Worm (Caenorhabditis elegans) whole organism, L4 larva: Measurements from ENCODE around the gene pfk-1.2.

Experiments used
- F10B5.3 ChIP-seq: sonication (generic microtip); optimal IDR thresholded peaks from 2 replicates; lab custom pipeline; 2016; ENCODE audit warnings: mild to moderate bottlenecking, missing genetic modification characterization, missing compliant biosample characterization
- F26F4.8 ChIP-seq: fragments of 200-800 bp; sonication (Bioruptor generic); conservative IDR thresholded peaks from 2 replicates; pipeline ENCODE4 v1.3.6; 2022; ENCODE audit warnings: missing genetic modification characterization, missing compliant biosample characterization
- R02D3.7 ChIP-seq: fragments of 150-350 bp; sonication (generic microtip); optimal IDR thresholded peaks from 3 replicates; lab custom pipeline; 2014; ENCODE audit warnings: missing biosample characterization, missing genetic modification characterization
- T20F7.1 ChIP-seq: fragments of 200-800 bp; sonication (Bioruptor generic); optimal IDR thresholded peaks from 2 replicates; lab custom pipeline; 2018; ENCODE audit warnings: mild to moderate bottlenecking, missing genetic modification characterization, missing compliant biosample characterization
- T26A8.4 ChIP-seq: fragments of 200-800 bp; sonication (Bioruptor generic); IDR thresholded peaks from 2 replicates; pipeline ENCODE4 v1.3.6; 2022; ENCODE audit warnings: missing genetic modification characterization, missing compliant biosample characterization
- Y75B8A.6 ChIP-seq: fragments of 200-800 bp; sonication (Bioruptor generic); IDR thresholded peaks from 2 replicates; pipeline ENCODE4 v1.3.6; 2022; ENCODE audit warnings: missing genetic modification reagents, missing genetic modification characterization, missing compliant biosample characterization
- ZK546.5 ChIP-seq, 2 experiments: sonication (generic microtip); optimal IDR thresholded peaks; 2 replicates each; lab custom pipeline; 2017; ENCODE audit warnings: missing biosample characterization in 2 of 2, missing genetic modification characterization in 2 of 2
- aha-1 ChIP-seq: fragments of 150-350 bp; peaks from one replicate; lab custom pipeline; 2014; ENCODE audit warnings: missing biosample characterization, missing genetic modification characterization
- attf-4 ChIP-seq: sonication (generic microtip); optimal IDR thresholded peaks from 3 replicates; lab custom pipeline; 2017; ENCODE audit warnings: missing biosample characterization, missing genetic modification characterization
- ceh-20 ChIP-seq: fragments of 200-800 bp; sonication (Bioruptor generic); IDR thresholded peaks from 2 replicates; pipeline ENCODE4 v1.3.6; 2022; ENCODE audit warnings: missing genetic modification reagents, missing genetic modification characterization, missing compliant biosample characterization
- ceh-44 ChIP-seq: fragments of 200-800 bp; sonication (Bioruptor generic); IDR thresholded peaks from 2 replicates; pipeline ENCODE4 v1.3.6; 2022; ENCODE audit warnings: missing genetic modification reagents, missing genetic modification characterization, missing compliant biosample characterization
- daf-12 ChIP-seq: fragments of 150-350 bp; optimal IDR thresholded peaks from 2 replicates; lab custom pipeline; 2014; ENCODE audit warnings: missing biosample characterization, missing genetic modification reagents, missing genetic modification characterization
- dmd-6 ChIP-seq: fragments of 200-800 bp; sonication (Bioruptor generic); IDR thresholded peaks from 2 replicates; pipeline ENCODE4 v1.3.6; 2022; ENCODE audit warnings: missing genetic modification reagents, missing genetic modification characterization, missing compliant biosample characterization
- dmd-9 ChIP-seq: fragments of 200-800 bp; sonication (Bioruptor generic); IDR thresholded peaks from 2 replicates; pipeline ENCODE4 v1.3.6; 2022; ENCODE audit warnings: missing genetic modification reagents, missing genetic modification characterization, missing compliant biosample characterization
- dpl-1 ChIP-seq: fragments of 150-350 bp; optimal IDR thresholded peaks from 2 replicates; lab custom pipeline; 2014; ENCODE audit warnings: missing biosample characterization, missing genetic modification reagents, missing genetic modification characterization
- egl-27 ChIP-seq: sonication (generic microtip); optimal IDR thresholded peaks from 3 replicates; lab custom pipeline; 2017; ENCODE audit warnings: missing biosample characterization, missing genetic modification reagents, missing genetic modification characterization
- fkh-10 ChIP-seq: fragments of 150-350 bp; optimal IDR thresholded peaks from 2 replicates; lab custom pipeline; 2014; ENCODE audit warnings: missing biosample characterization, missing genetic modification reagents, missing genetic modification characterization
- gei-8 ChIP-seq: fragments of 200-800 bp; sonication (Bioruptor generic); optimal IDR thresholded peaks from 2 replicates; lab custom pipeline; 2018; ENCODE audit warnings: mild to moderate bottlenecking, missing genetic modification characterization, missing compliant biosample characterization
- hif-1 ChIP-seq, 2 experiments: sonication (generic microtip); optimal IDR thresholded peaks; 2 replicates each; lab custom pipeline; 2016 to 2017; ENCODE audit warnings: missing compliant biosample characterization in 2 of 2, missing genetic modification characterization in 2 of 2, missing genetic modification reagents in 2 of 2, missing genotype in 2 of 2, mild to moderate bottlenecking in 1 of 2
- hlh-11 ChIP-seq: fragments of 200-800 bp; sonication (Bioruptor generic); optimal IDR thresholded peaks from 2 replicates; lab custom pipeline; 2018; ENCODE audit warnings: mild to moderate bottlenecking, missing genetic modification characterization, missing compliant biosample characterization
- jun-1 ChIP-seq: fragments of 150-350 bp; optimal IDR thresholded peaks from 2 replicates; lab custom pipeline; 2014; ENCODE audit warnings: missing biosample characterization, missing genetic modification reagents, missing genetic modification characterization
- lin-15B ChIP-seq: fragments of 150-350 bp; sonication (generic microtip); optimal IDR thresholded peaks from 3 replicates; lab custom pipeline; 2014; ENCODE audit warnings: missing biosample characterization, missing genetic modification characterization
- lin-29 ChIP-seq: fragments of 200-800 bp; sonication (Bioruptor generic); IDR thresholded peaks from 2 replicates; pipeline ENCODE4 v1.3.6; 2022; ENCODE audit warnings: missing genetic modification reagents, missing genetic modification characterization, missing compliant biosample characterization
- lin-38 ChIP-seq: fragments of 200-800 bp; sonication (Bioruptor generic); IDR thresholded peaks from 2 replicates; pipeline ENCODE4 v1.3.6; 2022; ENCODE audit warnings: missing genetic modification reagents, missing genetic modification characterization, missing compliant biosample characterization
- lsy-2 ChIP-seq, 2 experiments: fragments of 150-350 bp in 1 of 2; sonication (generic microtip) in 1 of 2; optimal IDR thresholded peaks; 2 replicates each; lab custom pipeline; 2014 to 2017; ENCODE audit warnings: missing biosample characterization in 2 of 2, missing genetic modification characterization in 2 of 2
- madf-5 ChIP-seq, 2 experiments: fragments of 200-800 bp; sonication (Bioruptor generic); IDR thresholded peaks; 2 replicates each; pipeline ENCODE4 v1.3.6; 2022; ENCODE audit warnings: missing compliant biosample characterization in 2 of 2, missing genetic modification characterization in 2 of 2
- mdl-1 ChIP-seq, 2 experiments: fragments of 150-350 bp in 1 of 2; sonication (generic microtip) in 1 of 2; optimal IDR thresholded peaks; 2 replicates each; lab custom pipeline; 2014 to 2017; ENCODE audit warnings: missing biosample characterization in 2 of 2, missing genetic modification characterization in 2 of 2
- mdt-29 ChIP-seq: fragments of 200-800 bp; sonication (Bioruptor generic); IDR thresholded peaks from 2 replicates; pipeline ENCODE4 v1.3.6; 2022; ENCODE audit warnings: missing genetic modification reagents, missing genetic modification characterization, missing compliant biosample characterization
- mes-2 ChIP-seq: sonication (generic microtip); optimal IDR thresholded peaks from 2 replicates; lab custom pipeline; 2016; ENCODE audit warnings: missing genotype, mild to moderate bottlenecking, missing genetic modification characterization, missing compliant biosample characterization; ENCODE audit not compliant: poor library complexity, severe bottlenecking
- mxl-3 ChIP-seq: fragments of 200-800 bp; sonication (Bioruptor generic); optimal IDR thresholded peaks from 2 replicates; lab custom pipeline; 2018; ENCODE audit warnings: mild to moderate bottlenecking, missing genetic modification characterization, missing compliant biosample characterization
- nhr-10 ChIP-seq: fragments of 150-350 bp; optimal IDR thresholded peaks from 2 replicates; lab custom pipeline; 2014; ENCODE audit warnings: missing biosample characterization, missing genetic modification characterization
- nhr-102 ChIP-seq: sonication (generic microtip); optimal IDR thresholded peaks from 2 replicates; lab custom pipeline; 2016; ENCODE audit warnings: mild to moderate bottlenecking, missing genetic modification characterization, moderate library complexity, missing compliant biosample characterization
- nhr-11 ChIP-seq: fragments of 150-350 bp; optimal IDR thresholded peaks from 2 replicates; lab custom pipeline; 2014; ENCODE audit warnings: missing biosample characterization, missing genetic modification characterization
- nhr-111 ChIP-seq: fragments of 200-800 bp; sonication (Bioruptor generic); optimal IDR thresholded peaks from 2 replicates; lab custom pipeline; 2018; ENCODE audit warnings: mild to moderate bottlenecking, missing genetic modification characterization, missing compliant biosample characterization
- nhr-237 ChIP-seq: sonication (generic microtip); optimal IDR thresholded peaks from 2 replicates; lab custom pipeline; 2017; ENCODE audit warnings: missing biosample characterization, missing genetic modification characterization
- nhr-41 ChIP-seq: fragments of 200-800 bp; sonication (Bioruptor generic); IDR thresholded peaks from 2 replicates; pipeline ENCODE4 v1.3.6; 2022; ENCODE audit warnings: missing genetic modification reagents, missing genetic modification characterization, missing compliant biosample characterization
- nhr-42 ChIP-seq: fragments of 200-800 bp; sonication (Bioruptor generic); IDR thresholded peaks from 2 replicates; pipeline ENCODE4 v1.3.6; 2022; ENCODE audit warnings: missing genetic modification characterization, missing compliant biosample characterization
- pha-4 ChIP-seq, 2 experiments: fragments of 150-350 bp in 1 of 2; fragments of 200-800 bp in 1 of 2; sonication (Bioruptor generic) in 1 of 2; IDR thresholded peaks in 1 of 2; optimal IDR thresholded peaks in 1 of 2; 2 replicates each; pipeline versions ENCODE4 v1.3.6 to Lab custom; 2014 to 2022; ENCODE audit warnings: missing genetic modification characterization in 2 of 2, missing genetic modification reagents in 2 of 2, missing biosample characterization in 1 of 2, missing compliant biosample characterization in 1 of 2
- pqm-1 ChIP-seq: sonication (generic microtip); optimal IDR thresholded peaks from 2 replicates; lab custom pipeline; 2017; ENCODE audit warnings: missing biosample characterization, missing genetic modification characterization
- rbr-2 ChIP-seq: sonication (generic microtip); optimal IDR thresholded peaks from 2 replicates; lab custom pipeline; 2016; ENCODE audit warnings: missing genotype, missing genetic modification characterization, missing compliant biosample characterization
- saeg-2 ChIP-seq: fragments of 200-800 bp; sonication (Bioruptor generic); IDR thresholded peaks from 2 replicates; pipeline ENCODE4 v1.3.6; 2022; ENCODE audit warnings: missing genetic modification reagents, missing genetic modification characterization, missing compliant biosample characterization
- spr-1 ChIP-seq: sonication (generic microtip); optimal IDR thresholded peaks from 2 replicates; lab custom pipeline; 2016; ENCODE audit warnings: mild to moderate bottlenecking, missing genetic modification characterization, missing compliant biosample characterization
- spr-3 ChIP-seq: fragments of 200-800 bp; sonication (Bioruptor generic); optimal IDR thresholded peaks from 2 replicates; lab custom pipeline; 2018; ENCODE audit warnings: mild to moderate bottlenecking, missing genetic modification characterization, missing compliant biosample characterization
- unc-130 ChIP-seq: sonication (generic microtip); optimal IDR thresholded peaks from 2 replicates; lab custom pipeline; 2016; ENCODE audit warnings: missing genetic modification reagents, missing genetic modification characterization, missing compliant biosample characterization
- vab-7 ChIP-seq: fragments of 200-800 bp; sonication (Bioruptor generic); IDR thresholded peaks from 2 replicates; pipeline ENCODE4 v1.3.6; 2022; ENCODE audit warnings: missing genetic modification reagents, missing genetic modification characterization, missing compliant biosample characterization
- zip-11 ChIP-seq: fragments of 200-800 bp; sonication (Bioruptor generic); IDR thresholded peaks from 2 replicates; pipeline ENCODE4 v1.3.6; 2022; ENCODE audit warnings: missing genetic modification characterization, missing compliant biosample characterization

Gene pfk-1.2

DNA sequence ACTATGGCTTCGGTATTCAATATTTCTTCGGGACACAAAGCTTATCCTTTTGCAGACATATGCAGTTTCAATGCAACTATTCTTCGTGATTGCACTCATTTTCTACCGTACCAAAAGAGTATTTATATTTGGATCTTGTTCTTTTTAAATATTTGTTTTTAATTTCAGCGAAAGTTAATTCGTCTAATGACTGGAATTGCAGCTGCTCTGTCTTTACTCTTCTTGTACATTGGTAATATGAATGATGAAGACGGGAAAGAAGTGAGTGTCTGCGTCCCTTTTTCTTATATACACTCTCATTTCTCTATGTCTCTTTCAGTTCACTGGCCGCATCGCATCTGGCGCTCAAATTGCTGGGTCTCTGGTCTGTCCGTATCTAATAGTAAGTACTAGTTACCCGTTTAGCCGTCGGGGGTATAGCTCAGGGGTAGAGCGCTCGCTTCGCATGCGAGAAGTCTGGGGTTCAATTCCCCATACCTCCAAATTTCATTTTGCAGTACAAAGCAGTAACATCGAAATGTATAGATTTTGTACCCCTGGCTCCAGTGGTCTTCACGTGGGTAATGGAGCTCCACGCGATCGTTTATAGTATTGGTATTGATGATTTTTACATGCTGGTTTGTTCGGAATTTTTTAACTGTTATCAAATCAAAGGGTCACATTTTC is 28.3 kb upstream of the pfk-1.2 start (continued):
- TF ChIP-seq mdt-29 (GFP tag; lab: Robert Waterston, UW), result peak; percentile 86
- TF ChIP-seq lin-38 (GFP tag; lab: Robert Waterston, UW), result no peak; the same call in 1 of the 2 replicates
- no peak for TF ChIP-seq nhr-11 (tag; lab: Kevin White, UChicago)
- TF ChIP-seq nhr-102 (tag; lab: Kevin White, UChicago), result peak; percentile 68
- peak; percentile 47 for TF ChIP-seq T20F7.1 (GFP tag; lab: Kevin White, UChicago)
- peak; percentile 72 to 73; a peak in 1 of 4 replicates for TF ChIP-seq madf-5 (GFP tag; IDR thresholded peaks at IDR 0.05; lab: Robert Waterston, UW)
- no peak for TF ChIP-seq egl-27 (tag; lab: Kevin White, UChicago)
- TF ChIP-seq nhr-10 (tag; lab: Kevin White, UChicago), result no peak
- TF ChIP-seq dpl-1, result peak; percentile 21
- TF ChIP-seq spr-3 (GFP tag; lab: Kevin White, UChicago), result no peak
- TF ChIP-seq nhr-237 (tag; lab: Kevin White, UChicago), result no peak
- TF ChIP-seq hlh-11 (tag; lab: Kevin White, UChicago), result peak; percentile 65
- TF ChIP-seq lin-29, result peak; percentile 56; the same call in 1 of the 2 replicates
- TF ChIP-seq attf-4 (tag; lab: Kevin White, UChicago), result no peak
- no peak for TF ChIP-seq fkh-10
- TF ChIP-seq T26A8.4 (GFP tag; lab: Robert Waterston, UW), result peak; percentile 88
- 0 out of 2 replicates have a peak, but pooled peaks have one; percentile 49 for TF ChIP-seq dmd-9 (GFP tag; lab: Robert Waterston, UW)
- no peak for TF ChIP-seq R02D3.7 (tag; lab: Kevin White, UChicago)
- TF ChIP-seq nhr-41 (GFP tag; lab: Robert Waterston, UW), result peak; percentile 62; the same call in 1 of the 2 replicates
- TF ChIP-seq F26F4.8 (GFP tag; lab: Robert Waterston, UW), result peak; percentile 77; the same call in 1 of the 2 replicates
- peak; percentile 81 for TF ChIP-seq nhr-42 (GFP tag; lab: Robert Waterston, UW)
- 0 out of 2 replicates have a peak, but pooled peaks have one; percentile 80 for TF ChIP-seq Y75B8A.6
- TF ChIP-seq jun-1 (tag; lab: Kevin White, UChicago), result no peak
- TF ChIP-seq ZK546.5 (tag; optimal IDR thresholded peaks at IDR 0.05; lab: Kevin White, UChicago), result no peak
- peak; percentile 85 for TF ChIP-seq gei-8 (GFP tag; lab: Kevin White, UChicago)
- TF ChIP-seq daf-12, result no peak
- TF ChIP-seq lsy-2 (tag; optimal IDR thresholded peaks at IDR 0.05; lab: Kevin White, UChicago), result peak in 1 of 2 experiments; percentile 65

DNA sequence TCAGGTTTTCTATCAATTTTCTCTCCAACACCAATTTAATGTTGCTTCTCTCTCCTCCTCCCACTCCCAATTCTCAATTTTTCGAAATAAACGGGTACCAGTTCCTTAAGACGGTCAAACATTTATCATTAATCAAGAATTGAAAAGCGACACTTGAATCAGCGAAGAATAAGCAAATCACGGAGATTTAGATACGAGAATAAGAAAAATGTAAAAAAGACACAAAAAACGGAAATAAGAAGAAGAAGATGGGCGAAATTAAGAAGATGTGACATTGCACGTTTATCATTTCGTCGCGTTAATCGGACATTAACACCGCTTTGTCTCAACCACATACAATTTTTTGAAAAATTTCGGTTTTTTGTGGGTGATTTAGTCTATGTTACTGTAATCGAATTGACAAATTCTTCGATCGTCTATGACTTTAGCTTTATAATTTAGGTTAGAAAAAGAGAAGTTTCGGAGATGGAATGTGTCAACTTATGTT is 27.1 kb upstream of the pfk-1.2 start, which contains the start of gene haao-1:
haao-1 (plus strand) TSS at position 437 of the 487 bp plus-strand sequence.
- TF ChIP-seq madf-5 (GFP tag; IDR thresholded peaks at IDR 0.05; lab: Robert Waterston, UW), result no peak
- TF ChIP-seq hlh-11 (tag; lab: Kevin White, UChicago), result peak; percentile 6
- TF ChIP-seq mxl-3 (GFP tag; lab: Kevin White, UChicago), result peak; percentile 13
- TF ChIP-seq nhr-102 (tag; lab: Kevin White, UChicago), result no peak
- TF ChIP-seq saeg-2 (GFP tag; lab: Robert Waterston, UW), result no peak
- no peak for TF ChIP-seq fkh-10
- no peak for TF ChIP-seq lin-15B
- TF ChIP-seq lsy-2 (tag; optimal IDR thresholded peaks at IDR 0.05; lab: Kevin White, UChicago), result no peak
- TF ChIP-seq mes-2 (tag; lab: Kevin White, UChicago), result no peak
- TF ChIP-seq aha-1 (tag; lab: Kevin White, UChicago), result peak; percentile 87
- TF ChIP-seq rbr-2 (tag; lab: Kevin White, UChicago), result no peak
- no peak for TF ChIP-seq spr-1 (tag; lab: Kevin White, UChicago)
- TF ChIP-seq, all 104 proteins: peak for 3

DNA sequence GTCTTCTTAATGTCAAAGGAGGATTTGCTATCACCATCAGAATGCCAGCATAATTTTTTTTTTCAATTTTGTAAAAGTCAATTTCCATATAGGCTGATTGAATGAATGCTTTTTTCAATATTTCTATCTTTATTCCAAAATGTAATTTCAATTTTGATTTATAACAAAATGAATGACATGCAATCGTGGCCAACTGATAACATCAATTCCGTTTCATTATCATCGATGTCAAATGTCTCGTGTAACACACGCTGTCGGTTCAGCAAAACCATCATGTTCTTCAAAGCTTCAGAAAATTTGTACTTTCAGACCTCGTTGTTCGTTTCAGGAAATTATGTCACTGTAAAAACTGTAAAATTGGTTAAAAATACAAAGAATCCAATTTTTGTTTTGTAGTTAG is 24.7 kb upstream of the pfk-1.2 start:
- TF ChIP-seq hif-1 (tag; optimal IDR thresholded peaks at IDR 0.05; lab: Kevin White, UChicago), result no peak
- no peak for TF ChIP-seq aha-1 (tag; lab: Kevin White, UChicago)
- peak in 1 of 2 experiments; percentile 37 for TF ChIP-seq mdl-1 (tag; optimal IDR thresholded peaks at IDR 0.05; lab: Kevin White, UChicago)
- no peak for TF ChIP-seq unc-130
- TF ChIP-seq dmd-6, result peak; percentile 94
- no peak for TF ChIP-seq F10B5.3 (tag; lab: Kevin White, UChicago)
- TF ChIP-seq ceh-20 (GFP tag; lab: Robert Waterston, UW), result peak; percentile 90
- TF ChIP-seq pha-4 (GFP tag; IDR thresholded peaks at IDR 0.05; lab: Robert Waterston, UW), result no peak
- TF ChIP-seq pha-4 (tag; optimal IDR thresholded peaks at IDR 0.05; lab: Kevin White, UChicago), result no peak
- no peak for TF ChIP-seq lin-38 (GFP tag; lab: Robert Waterston, UW)
- no peak for TF ChIP-seq spr-1 (tag; lab: Kevin White, UChicago)
- TF ChIP-seq nhr-111 (GFP tag; lab: Kevin White, UChicago), result no peak
- TF ChIP-seq zip-11 (GFP tag; lab: Robert Waterston, UW), result no peak
- no peak for TF ChIP-seq vab-7 (GFP tag; lab: Robert Waterston, UW)
- TF ChIP-seq pqm-1 (tag; lab: Kevin White, UChicago), result peak; percentile 71
- no peak for TF ChIP-seq ceh-44 (GFP tag; lab: Robert Waterston, UW)
